Worm (Caenorhabditis elegans) whole organism, midembryonic: ENCODE results near the gene lips-17.

Source experiments
- T22C8.4 ChIP-seq: fragments of 200-800 bp; sonication (Bioruptor generic); IDR thresholded peaks from 2 replicates; pipeline ENCODE4 v1.3.6; 2022; ENCODE audit warnings: missing genetic modification characterization, missing compliant biosample characterization
- cog-1 ChIP-seq: sonication (generic microtip); optimal IDR thresholded peaks from 2 replicates; lab custom pipeline; 2016; ENCODE audit warnings: missing genetic modification characterization, missing compliant biosample characterization
- flt-1 ChIP-seq: fragments of 200-800 bp; sonication (Bioruptor generic); IDR thresholded peaks from 2 replicates; pipeline ENCODE4 v1.3.6; 2022; ENCODE audit warnings: missing genetic modification characterization, missing compliant biosample characterization
- klf-2 ChIP-seq: fragments of 200-800 bp; sonication (Bioruptor generic); conservative IDR thresholded peaks from 2 replicates; pipeline ENCODE4 v1.3.6; 2022; ENCODE audit warnings: missing genetic modification reagents, missing genetic modification characterization, missing compliant biosample characterization
- med-1 ChIP-seq: sonication (generic microtip); optimal IDR thresholded peaks from 2 replicates; lab custom pipeline; 2017; ENCODE audit warnings: missing genetic modification characterization, mild to moderate bottlenecking, missing compliant biosample characterization, antibody characterized with exemption, missing genetic modification reagents; ENCODE audit not compliant: insufficient read depth
- ref-1 ChIP-seq: fragments of 200-800 bp; sonication (Bioruptor generic); conservative IDR thresholded peaks from 2 replicates; pipeline ENCODE4 v1.3.6; 2022; ENCODE audit warnings: missing genetic modification reagents, missing genetic modification characterization, missing compliant biosample characterization
- tab-1 ChIP-seq: fragments of 200-800 bp; sonication (Bioruptor generic); IDR thresholded peaks from 2 replicates; pipeline ENCODE4 v1.3.6; 2022; ENCODE audit warnings: missing genetic modification characterization, missing compliant biosample characterization
- ztf-23 ChIP-seq: fragments of 200-800 bp; sonication (Bioruptor generic); IDR thresholded peaks from 2 replicates; pipeline ENCODE4 v1.3.6; 2022; ENCODE audit warnings: missing genetic modification reagents, missing genetic modification characterization, missing compliant biosample characterization
- ztf-29 ChIP-seq: fragments of 200-800 bp; sonication (Bioruptor generic); IDR thresholded peaks from 2 replicates; pipeline ENCODE4 v1.3.6; 2022; ENCODE audit warnings: missing genetic modification reagents, missing genetic modification characterization, missing compliant biosample characterization

The lips-17 gene

DNA sequence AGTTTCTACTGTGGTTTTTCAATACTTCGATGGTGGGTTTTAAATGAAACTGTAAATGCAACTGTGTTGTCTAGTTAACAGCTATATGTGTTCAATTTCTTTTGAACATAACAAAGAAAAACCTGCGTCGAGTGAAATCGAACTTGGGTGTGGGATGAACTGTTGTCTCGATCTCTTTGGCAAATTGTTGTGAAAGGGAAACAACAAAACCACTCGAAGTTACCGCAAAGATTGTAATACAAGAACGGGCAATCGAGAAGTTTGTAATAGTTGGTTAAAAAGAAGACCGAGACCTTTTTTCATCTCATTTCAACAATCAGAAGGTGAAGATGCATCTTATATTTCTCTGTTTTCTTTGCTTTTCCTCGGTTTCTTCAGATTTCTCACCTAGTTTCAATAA lies at the start of gene lips-17:
Gene lips-17 (plus strand): TSS at position 301 of the 400 bp plus-strand sequence.
- TF ChIP-seq flt-1 (GFP tag; lab: Robert Waterston, UW), result no peak
- TF ChIP-seq med-1 (GFP tag; lab: Kevin White, UChicago), result no peak
- TF ChIP-seq ztf-29 (GFP tag; lab: Robert Waterston, UW), result no peak
- no peak for TF ChIP-seq cog-1 (tag; lab: Kevin White, UChicago)
- TF ChIP-seq ztf-23 (GFP tag; lab: Robert Waterston, UW), result no peak
- TF ChIP-seq tab-1, result no peak
- no peak for TF ChIP-seq T22C8.4
- no peak for TF ChIP-seq klf-2 (GFP tag; lab: Robert Waterston, UW)
- no peak for TF ChIP-seq ref-1 (GFP tag; lab: Robert Waterston, UW)

DNA sequence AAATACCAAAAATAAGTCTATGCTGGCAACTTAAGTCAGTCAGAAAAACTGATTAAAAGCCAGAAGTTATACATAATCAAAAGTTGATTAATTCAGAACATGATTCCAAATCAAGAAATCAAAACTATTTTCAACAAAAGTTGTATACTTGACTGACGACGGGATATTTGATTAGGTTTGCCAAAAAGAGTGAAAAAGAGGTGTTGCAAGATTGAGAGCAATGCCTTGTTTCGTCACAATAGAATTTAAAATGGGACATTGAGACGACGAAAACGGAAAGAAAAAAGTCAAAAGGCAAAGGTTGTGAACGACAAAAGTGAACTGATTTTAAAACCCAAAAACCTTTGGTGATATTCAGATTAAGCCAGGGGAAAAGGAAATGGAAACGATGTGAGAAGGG lies 49.2 kb upstream of the lips-17 start:
- TF ChIP-seq med-1 (GFP tag; lab: Kevin White, UChicago) (no peak), ztf-29 (GFP tag; lab: Robert Waterston, UW) (no peak), T22C8.4 (no peak), flt-1 (GFP tag; lab: Robert Waterston, UW) (no peak), tab-1 (no peak), cog-1 (tag; lab: Kevin White, UChicago) (no peak), ztf-23 (GFP tag; lab: Robert Waterston, UW) (no peak), ref-1 (GFP tag; lab: Robert Waterston, UW) (no peak), klf-2 (GFP tag; lab: Robert Waterston, UW) (no peak)

DNA sequence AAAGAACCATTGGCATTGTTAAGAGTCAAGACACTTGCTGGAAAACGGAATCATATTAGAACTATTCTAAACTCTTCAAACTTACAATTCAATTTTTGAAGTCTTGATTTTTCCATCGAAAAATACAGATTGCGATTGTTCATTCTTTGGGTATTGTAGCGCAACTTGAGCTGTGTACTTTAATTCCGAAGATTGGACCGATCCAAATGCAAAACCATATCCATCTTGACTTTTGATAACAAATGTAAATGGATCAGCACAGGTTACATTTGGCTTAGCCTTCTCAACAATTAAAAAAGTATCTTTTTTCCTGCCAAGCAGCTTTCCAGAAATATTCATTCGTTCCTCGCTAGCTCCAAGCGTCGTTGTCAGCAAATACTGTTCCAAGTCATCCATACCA lies 47.2 kb upstream of the lips-17 start:
- TF ChIP-seq ref-1 (GFP tag; lab: Robert Waterston, UW) (no peak), T22C8.4 (no peak), cog-1 (tag; lab: Kevin White, UChicago) (no peak), med-1 (GFP tag; lab: Kevin White, UChicago) (no peak), flt-1 (GFP tag; lab: Robert Waterston, UW) (no peak), tab-1 (no peak), ztf-29 (GFP tag; lab: Robert Waterston, UW) (no peak), ztf-23 (GFP tag; lab: Robert Waterston, UW) (no peak), klf-2 (GFP tag; lab: Robert Waterston, UW) (no peak)

DNA sequence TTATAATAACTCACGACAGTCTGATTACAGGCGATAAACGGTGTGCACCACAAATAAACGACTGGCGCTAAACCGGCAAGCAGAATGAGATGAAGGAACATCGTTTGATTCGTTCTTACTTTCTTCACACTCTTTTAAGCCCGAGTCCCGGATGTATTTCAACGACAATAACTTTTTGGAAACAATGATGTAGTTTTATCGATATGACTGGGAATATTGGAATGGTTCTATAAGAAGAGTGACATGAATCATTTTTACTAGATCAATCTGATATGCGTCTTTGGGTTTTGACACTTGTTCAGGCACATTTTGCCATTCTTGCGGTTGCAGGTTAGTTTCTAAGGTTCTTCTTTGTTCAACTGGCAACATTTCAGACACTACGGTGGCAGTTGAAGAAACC lies 46.6 kb upstream of the lips-17 start, which contains the start of the genes ZK1290.11 and ZK1290.1:
Gene ZK1290.11 (minus strand): TSS at position 101 of the 400 bp plus-strand sequence.
Gene ZK1290.1 (plus strand): TSS at position 271 of the 400 bp plus-strand sequence.
- TF ChIP-seq med-1 (GFP tag; lab: Kevin White, UChicago) (no peak), T22C8.4 (no peak), flt-1 (GFP tag; lab: Robert Waterston, UW) (no peak), klf-2 (GFP tag; lab: Robert Waterston, UW) (no peak), tab-1 (no peak), ref-1 (GFP tag; lab: Robert Waterston, UW) (no peak), ztf-29 (GFP tag; lab: Robert Waterston, UW) (no peak), cog-1 (tag; lab: Kevin White, UChicago) (no peak), ztf-23 (GFP tag; lab: Robert Waterston, UW) (no peak)

DNA sequence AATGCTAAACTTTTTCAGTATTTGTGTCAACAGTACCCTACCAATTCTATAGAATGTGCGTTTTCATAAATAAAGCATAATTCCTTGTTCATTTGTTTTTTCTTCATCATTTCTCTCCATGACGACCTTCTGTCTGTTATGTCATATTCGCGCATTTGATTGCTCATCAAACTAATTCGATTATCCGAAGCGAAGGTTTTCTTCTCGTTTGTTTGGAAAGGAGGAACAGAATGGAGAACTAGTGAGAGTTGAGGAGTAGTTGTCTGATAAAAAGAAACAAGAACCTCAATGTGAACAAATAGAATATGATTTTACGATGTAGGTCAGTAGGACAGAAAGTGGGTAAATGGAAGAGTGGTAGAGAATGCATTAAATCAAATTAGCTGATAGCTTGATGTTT lies 45.4 kb upstream of the lips-17 start:
- TF ChIP-seq T22C8.4 (no peak), ztf-29 (GFP tag; lab: Robert Waterston, UW) (no peak), tab-1 (no peak), ztf-23 (GFP tag; lab: Robert Waterston, UW) (no peak), med-1 (GFP tag; lab: Kevin White, UChicago) (no peak), klf-2 (GFP tag; lab: Robert Waterston, UW) (no peak)

DNA sequence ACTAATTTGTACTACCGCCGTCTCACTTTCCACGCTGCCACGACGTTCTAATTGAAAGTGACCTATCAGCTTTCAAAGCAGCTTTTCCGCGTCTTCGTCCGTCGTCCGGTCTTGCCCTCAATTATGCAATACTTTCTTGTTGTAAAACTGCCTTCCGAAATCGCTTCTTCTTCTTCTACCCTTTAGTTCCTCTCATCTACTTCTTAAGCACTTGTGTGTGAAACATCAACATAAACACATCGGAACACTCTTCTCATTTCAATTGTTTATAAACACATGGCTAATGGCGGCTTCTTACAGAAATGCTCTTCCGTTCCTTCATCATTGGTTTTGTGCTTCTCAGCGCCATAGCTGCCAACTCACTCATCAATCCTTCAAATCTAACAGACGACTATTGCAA lies 37.7 kb upstream of the lips-17 start, which contains the start of gene F35D2.3:
Gene F35D2.3 (plus strand): TSS at position 301 of the 400 bp plus-strand sequence.
- no peak for TF ChIP-seq T22C8.4
- TF ChIP-seq klf-2 (GFP tag; lab: Robert Waterston, UW), result no peak
- TF ChIP-seq ztf-29 (GFP tag; lab: Robert Waterston, UW), result no peak
- TF ChIP-seq flt-1 (GFP tag; lab: Robert Waterston, UW), result no peak
- TF ChIP-seq med-1 (GFP tag; lab: Kevin White, UChicago), result no peak
- TF ChIP-seq ztf-23 (GFP tag; lab: Robert Waterston, UW), result no peak
- no peak for TF ChIP-seq tab-1
- TF ChIP-seq ref-1 (GFP tag; lab: Robert Waterston, UW), result no peak
- no peak for TF ChIP-seq cog-1 (tag; lab: Kevin White, UChicago)

DNA sequence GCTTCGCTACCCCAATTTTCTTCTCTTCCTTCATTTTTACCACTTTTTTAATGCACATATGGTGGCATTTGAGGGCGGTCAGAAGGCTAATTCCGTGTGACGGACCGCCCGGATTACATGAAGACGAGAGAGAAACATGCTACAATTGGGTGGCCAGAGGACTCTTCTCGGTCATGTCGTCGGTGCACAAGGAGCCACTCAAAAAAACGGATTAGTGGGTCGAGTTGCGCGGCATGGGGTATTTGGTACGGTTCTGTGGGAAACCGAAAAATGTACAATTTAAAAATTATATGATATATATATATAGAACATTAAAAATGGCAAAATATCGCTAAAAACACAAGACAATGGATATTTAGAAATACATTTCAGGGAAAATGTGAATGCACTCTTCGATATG lies 37.2 kb upstream of the lips-17 start:
- TF ChIP-seq ztf-29 (GFP tag; lab: Robert Waterston, UW) (no peak), tab-1 (no peak), ztf-23 (GFP tag; lab: Robert Waterston, UW) (no peak), klf-2 (GFP tag; lab: Robert Waterston, UW) (no peak)

DNA sequence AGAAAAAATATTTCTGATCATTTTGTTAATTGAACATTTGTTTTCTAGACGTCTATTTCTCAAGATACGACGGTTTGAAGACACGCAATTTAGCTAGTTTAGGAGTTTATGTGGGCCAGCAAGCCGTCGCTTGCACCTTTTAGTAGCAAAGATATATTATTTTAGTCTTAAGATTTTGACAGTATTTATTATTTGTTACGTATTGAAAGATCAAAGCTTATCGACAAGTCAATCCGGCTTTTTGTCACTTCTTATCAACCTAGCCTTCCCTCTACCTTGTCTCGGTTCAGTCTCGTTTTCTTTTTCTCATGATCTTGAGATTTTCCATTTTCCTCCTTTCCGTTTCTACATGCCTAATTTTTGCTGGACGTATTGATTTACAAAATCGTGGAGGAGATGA lies 33.9 kb upstream of the lips-17 start, which contains the start of gene F35D2.2:
Gene F35D2.2 (plus strand): TSS at position 301 of the 400 bp plus-strand sequence.
- TF ChIP-seq tab-1, result no peak
- TF ChIP-seq ref-1 (GFP tag; lab: Robert Waterston, UW), result no peak
- TF ChIP-seq med-1 (GFP tag; lab: Kevin White, UChicago), result no peak
- TF ChIP-seq flt-1 (GFP tag; lab: Robert Waterston, UW), result no peak
- no peak for TF ChIP-seq T22C8.4
- TF ChIP-seq cog-1 (tag; lab: Kevin White, UChicago), result no peak
- TF ChIP-seq klf-2 (GFP tag; lab: Robert Waterston, UW), result no peak
- no peak for TF ChIP-seq ztf-29 (GFP tag; lab: Robert Waterston, UW)
- no peak for TF ChIP-seq ztf-23 (GFP tag; lab: Robert Waterston, UW)

DNA sequence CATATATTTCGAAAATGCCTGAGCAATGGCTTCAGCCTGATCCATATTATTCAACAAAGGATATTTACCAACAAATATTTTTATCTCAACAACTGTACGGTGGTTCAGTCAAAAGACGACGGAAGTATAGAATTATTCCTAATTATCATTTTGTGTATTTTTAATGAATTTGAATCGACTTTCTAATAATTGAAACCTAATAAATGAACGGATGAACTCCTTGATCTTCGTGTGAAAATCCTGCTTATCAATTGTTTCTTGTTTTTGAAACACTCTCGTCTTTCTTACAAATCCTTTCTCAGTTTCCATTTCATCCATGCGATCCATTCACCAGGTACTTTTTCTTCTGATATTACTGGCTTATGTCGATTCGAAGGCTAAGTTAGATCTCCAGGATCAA lies 32.4 kb upstream of the lips-17 start, which contains the start of gene F35D2.1:
Gene F35D2.1 (plus strand): TSS at position 301 of the 400 bp plus-strand sequence.
- no peak for TF ChIP-seq ztf-23 (GFP tag; lab: Robert Waterston, UW)
- no peak for TF ChIP-seq klf-2 (GFP tag; lab: Robert Waterston, UW)
- no peak for TF ChIP-seq T22C8.4
- TF ChIP-seq med-1 (GFP tag; lab: Kevin White, UChicago), result no peak
- no peak for TF ChIP-seq ztf-29 (GFP tag; lab: Robert Waterston, UW)
- TF ChIP-seq ref-1 (GFP tag; lab: Robert Waterston, UW), result no peak
- no peak for TF ChIP-seq cog-1 (tag; lab: Kevin White, UChicago)
- TF ChIP-seq flt-1 (GFP tag; lab: Robert Waterston, UW), result no peak
- TF ChIP-seq tab-1, result no peak
